Worm (Caenorhabditis elegans) whole organism, L4 larva: ENCODE measurements around the gene aldo-2.
A peak's percentile ranks its signal among the peaks of the same experiment; 100 is the strongest.

Experiments used
- ceh-28 ChIP-seq: fragments of 150-350 bp; optimal IDR thresholded peaks from 2 replicates; lab custom pipeline; 2014; ENCODE audit warnings: missing biosample characterization, missing genetic modification reagents, missing genetic modification characterization
- ceh-44 ChIP-seq: fragments of 200-800 bp; sonication (Bioruptor generic); IDR thresholded peaks from 2 replicates; pipeline ENCODE4 v1.3.6; 2022; ENCODE audit warnings: missing genetic modification reagents, missing genetic modification characterization, missing compliant biosample characterization
- daf-16 ChIP-seq, 3 experiments: sonication (generic microtip); optimal IDR thresholded peaks; 2 replicates each; lab custom pipeline; 2016 to 2017; ENCODE audit warnings: missing genetic modification characterization in 3 of 3, missing genetic modification reagents in 3 of 3, mild to moderate bottlenecking in 2 of 3, missing compliant biosample characterization in 2 of 3, missing biosample characterization in 1 of 3, moderate library complexity in 1 of 3
- lin-38 ChIP-seq: fragments of 200-800 bp; sonication (Bioruptor generic); IDR thresholded peaks from 2 replicates; pipeline ENCODE4 v1.3.6; 2022; ENCODE audit warnings: missing genetic modification reagents, missing genetic modification characterization, missing compliant biosample characterization
- nhr-76 ChIP-seq: fragments of 150-350 bp; optimal IDR thresholded peaks from 2 replicates; lab custom pipeline; 2014; ENCODE audit warnings: missing biosample characterization, missing genetic modification characterization
- pqm-1 ChIP-seq: sonication (generic microtip); optimal IDR thresholded peaks from 2 replicates; lab custom pipeline; 2017; ENCODE audit warnings: missing biosample characterization, missing genetic modification characterization
- unc-62 ChIP-seq, 3 experiments: fragments of 150-350 bp in 1 of 3; sonication (generic microtip); optimal IDR thresholded peaks in 2 of 3; peaks in 1 of 3; 1 replicate in 1 of 3; 2 replicates in 2 of 3; lab custom pipeline; 2014 to 2017; ENCODE audit warnings: missing biosample characterization in 3 of 3, missing genetic modification characterization in 3 of 3, missing genetic modification reagents in 3 of 3, missing genotype in 1 of 3

ce11 chrIII:5921067-5921678 is 44.7 kb upstream of the aldo-2 start:
- no peak for TF ChIP-seq ceh-44 (GFP tag; lab: Robert Waterston, UW)
- no peak for TF ChIP-seq nhr-76 (tag; lab: Kevin White, UChicago)
- no peak for TF ChIP-seq lin-38
- TF ChIP-seq daf-16 (GFP tag; optimal IDR thresholded peaks at IDR 0.05; lab: Kevin White, UChicago): no peak
- no peak for TF ChIP-seq daf-16 (tag; optimal IDR thresholded peaks at IDR 0.05; lab: Kevin White, UChicago)
- TF ChIP-seq unc-62 (GFP tag; optimal IDR thresholded peaks at IDR 0.05 in 1 of 2; lab: Kevin White, UChicago): peak in 1 of 2 experiments; percentile 88
- TF ChIP-seq unc-62 (tag; optimal IDR thresholded peaks at IDR 0.05; lab: Kevin White, UChicago): no peak
- no peak for TF ChIP-seq pqm-1 (tag; lab: Kevin White, UChicago)
- peak; percentile 15 for TF ChIP-seq ceh-28 (tag; lab: Kevin White, UChicago)
